Fruit fly (Drosophila melanogaster) whole organism, embryonic: Measurements from ENCODE around the gene sicily.
A peak's percentile ranks its signal among the peaks of the same experiment; 100 is the strongest.

Experiments used
- CG10274 ChIP-seq: fragments of 200-800 bp; sonication (Bioruptor generic); optimal IDR thresholded peaks from 3 replicates; lab custom pipeline; 2017; ENCODE audit warnings: missing biosample characterization, mild to moderate bottlenecking, missing genetic modification characterization
- CG11456 ChIP-seq: fragments of 200-800 bp; sonication (Bioruptor generic); IDR thresholded peaks from 3 replicates; pipeline ENCODE4 v1.3.6; 2022; ENCODE audit warnings: missing biosample characterization, missing genetic modification characterization
- CG11696 ChIP-seq: fragments of 200-800 bp; sonication (Bioruptor generic); IDR thresholded peaks from 2 replicates; pipeline ENCODE4 v1.3.6; 2022; ENCODE audit warnings: missing biosample characterization, missing genetic modification characterization
- CG13624 ChIP-seq: fragments of 200-800 bp; sonication (Bioruptor generic); optimal IDR thresholded peaks from 2 replicates; lab custom pipeline; 2016; ENCODE audit warnings: missing biosample characterization, missing genetic modification characterization
- CG15696 ChIP-seq: fragments of 200-800 bp; sonication (Bioruptor generic); optimal IDR thresholded peaks from 2 replicates; lab custom pipeline; 2019; ENCODE audit warnings: missing biosample characterization, mild to moderate bottlenecking, missing genetic modification characterization, moderate library complexity
- CG1603 ChIP-seq: fragments of 200-800 bp; sonication (Bioruptor generic); optimal IDR thresholded peaks from 2 replicates; lab custom pipeline; 2019; ENCODE audit warnings: missing biosample characterization, mild to moderate bottlenecking, missing genetic modification characterization, moderate library complexity
- CG2199 ChIP-seq: fragments of 200-800 bp; sonication (Bioruptor generic); IDR thresholded peaks from 3 replicates; pipeline ENCODE4 v1.3.6; 2022; ENCODE audit warnings: missing biosample characterization, missing genetic modification characterization
- CG3065 ChIP-seq: fragments of 200-800 bp; sonication (Bioruptor generic); optimal IDR thresholded peaks from 2 replicates; lab custom pipeline; 2016; ENCODE audit warnings: missing biosample characterization, missing genetic modification characterization
- CG32532 ChIP-seq: fragments of 200-800 bp; sonication (Bioruptor generic); IDR thresholded peaks from 2 replicates; pipeline ENCODE4 v1.3.6; 2022; ENCODE audit warnings: missing biosample characterization, missing genetic modification characterization
- CG3407 ChIP-seq: fragments of 200-800 bp; sonication (Bioruptor generic); optimal IDR thresholded peaks from 2 replicates; lab custom pipeline; 2018; ENCODE audit warnings: missing biosample characterization, mild to moderate bottlenecking, missing genetic modification characterization
- CG3847 ChIP-seq: fragments of 200-800 bp; sonication (Bioruptor generic); IDR thresholded peaks from 2 replicates; pipeline ENCODE4 v1.3.6; 2022; ENCODE audit warnings: missing biosample characterization, missing genetic modification characterization
- CG4282 ChIP-seq: fragments of 200-800 bp; sonication (Bioruptor generic); optimal IDR thresholded peaks from 2 replicates; lab custom pipeline; 2016; ENCODE audit warnings: missing biosample characterization, missing genetic modification characterization
- CG4617 ChIP-seq: fragments of 200-800 bp; sonication (Bioruptor generic); optimal IDR thresholded peaks from 3 replicates; lab custom pipeline; 2016; ENCODE audit warnings: missing biosample characterization, missing genetic modification characterization, borderline replicate concordance
- CG4730 ChIP-seq: fragments of 200-800 bp; sonication (Bioruptor generic); IDR thresholded peaks from 2 replicates; pipeline ENCODE4 v1.3.6; 2022; ENCODE audit warnings: missing biosample characterization, missing genetic modification characterization
- CG4854 ChIP-seq: fragments of 200-800 bp; sonication (Bioruptor generic); optimal IDR thresholded peaks from 2 replicates; lab custom pipeline; 2016; ENCODE audit warnings: missing biosample characterization, missing genetic modification characterization, inconsistent platforms
- CG6765 ChIP-seq: fragments of 200-800 bp; sonication (Bioruptor generic); optimal IDR thresholded peaks from 3 replicates; lab custom pipeline; 2017; ENCODE audit warnings: missing biosample characterization, mild to moderate bottlenecking, missing genetic modification characterization
- CG7963 ChIP-seq: fragments of 200-800 bp; sonication (Bioruptor generic); IDR thresholded peaks from 3 replicates; pipeline ENCODE4 v1.3.6; 2022; ENCODE audit warnings: missing biosample characterization, missing genetic modification characterization; ENCODE audit not compliant: partially characterized antibody
- CG8359 ChIP-seq: fragments of 200-800 bp; sonication (Bioruptor generic); optimal IDR thresholded peaks from 2 replicates; lab custom pipeline; 2017; ENCODE audit warnings: missing biosample characterization, mild to moderate bottlenecking, missing genetic modification characterization, borderline replicate concordance
- CkIIα-i1 ChIP-seq: fragments of 200-800 bp; sonication (Bioruptor generic); IDR thresholded peaks from 2 replicates; pipeline ENCODE4 v1.3.6; 2022; ENCODE audit warnings: missing biosample characterization, missing genetic modification characterization
- D19B ChIP-seq: fragments of 200-800 bp; sonication (Bioruptor generic); optimal IDR thresholded peaks from 2 replicates; lab custom pipeline; 2017; ENCODE audit warnings: missing biosample characterization, mild to moderate bottlenecking, missing genetic modification characterization
- Dfd ChIP-seq, 2 experiments: fragments of >200 bp; optimal IDR thresholded peaks; 2 replicates each; lab custom pipeline; 2017; ENCODE audit warnings: missing biosample characterization in 2 of 2, missing genetic modification characterization in 2 of 2
- Dref ChIP-seq: fragments of 200-800 bp; sonication (Bioruptor generic); IDR thresholded peaks from 2 replicates; pipeline ENCODE4 v1.3.6; 2022; ENCODE audit warnings: missing biosample characterization, missing genetic modification characterization
- GATAe ChIP-seq: fragments of 200-800 bp; sonication (Bioruptor generic); conservative IDR thresholded peaks from 2 replicates; pipeline ENCODE4 v1.3.6; 2022; ENCODE audit warnings: missing biosample characterization, missing genetic modification characterization
- HmgZ ChIP-seq: fragments of 200-800 bp; sonication (Bioruptor generic); optimal IDR thresholded peaks from 2 replicates; lab custom pipeline; 2018; ENCODE audit warnings: missing biosample characterization, mild to moderate bottlenecking, missing genetic modification characterization
- MESR4 ChIP-seq: fragments of 200-800 bp; sonication (Bioruptor generic); optimal IDR thresholded peaks from 2 replicates; lab custom pipeline; 2018; ENCODE audit warnings: missing biosample characterization, mild to moderate bottlenecking, missing genetic modification characterization, moderate library complexity
- Nf-YB ChIP-seq: fragments of 200-800 bp; sonication (Bioruptor generic); optimal IDR thresholded peaks from 3 replicates; lab custom pipeline; 2019; ENCODE audit warnings: missing biosample characterization, mild to moderate bottlenecking, missing genetic modification characterization, moderate library complexity
- Six4 ChIP-seq: fragments of 200-800 bp; sonication (Bioruptor generic); optimal IDR thresholded peaks from 2 replicates; lab custom pipeline; 2016; ENCODE audit warnings: missing biosample characterization, missing genetic modification characterization
- Stat92E ChIP-seq, 3 experiments: fragments of >200 bp in 2 of 3; fragments of 200-800 bp in 1 of 3; sonication (Bioruptor generic) in 1 of 3; optimal IDR thresholded peaks; 2 replicates each; lab custom pipeline; 2017 to 2019; ENCODE audit warnings: missing biosample characterization in 3 of 3, missing genetic modification characterization in 3 of 3, mild to moderate bottlenecking in 1 of 3, moderate library complexity in 1 of 3
- Tbp ChIP-seq: fragments of >200 bp; optimal IDR thresholded peaks from 2 replicates; lab custom pipeline; 2018; ENCODE audit warnings: missing biosample characterization, missing genetic modification characterization
- Usf ChIP-seq: fragments of 200-800 bp; sonication (Bioruptor generic); optimal IDR thresholded peaks from 2 replicates; lab custom pipeline; 2017; ENCODE audit warnings: missing genotype, missing biosample characterization, missing genetic modification characterization
- Xbp1 ChIP-seq: fragments of 200-800 bp; sonication (Bioruptor generic); optimal IDR thresholded peaks from 3 replicates; lab custom pipeline; 2016; ENCODE audit warnings: missing biosample characterization, mild to moderate bottlenecking, missing genetic modification characterization
- YL-1 ChIP-seq: fragments of 200-800 bp; sonication (Bioruptor generic); optimal IDR thresholded peaks from 3 replicates; lab custom pipeline; 2017; ENCODE audit warnings: missing biosample characterization, mild to moderate bottlenecking, missing genetic modification characterization
- ap ChIP-seq: fragments of 200-800 bp; sonication (Bioruptor generic); IDR thresholded peaks from 2 replicates; pipeline ENCODE4 v1.3.6; 2022; ENCODE audit warnings: missing biosample characterization, missing genetic modification characterization
- ara ChIP-seq: fragments of 200-800 bp; sonication (Bioruptor generic); IDR thresholded peaks from 2 replicates; pipeline ENCODE4 v1.3.6; 2022; ENCODE audit warnings: missing biosample characterization, missing genetic modification characterization
- bcd ChIP-seq: fragments of 200-800 bp; sonication (Bioruptor generic); optimal IDR thresholded peaks from 2 replicates; lab custom pipeline; 2017; ENCODE audit warnings: missing biosample characterization, mild to moderate bottlenecking, missing genetic modification characterization
- crc ChIP-seq: fragments of 200-800 bp; sonication (Bioruptor generic); optimal IDR thresholded peaks from 2 replicates; lab custom pipeline; 2016; ENCODE audit warnings: missing biosample characterization, missing genetic modification characterization
- dpn ChIP-seq, 2 experiments: fragments of 200-800 bp; sonication (Bioruptor generic); optimal IDR thresholded peaks; 3 replicates each; lab custom pipeline; 2016; ENCODE audit warnings: missing biosample characterization in 2 of 2, missing genetic modification characterization in 2 of 2
- fru ChIP-seq: fragments of >200 bp; optimal IDR thresholded peaks from 2 replicates; lab custom pipeline; 2017
- gcm2 ChIP-seq: fragments of 200-800 bp; sonication (Bioruptor generic); optimal IDR thresholded peaks from 2 replicates; lab custom pipeline; 2016; ENCODE audit warnings: missing biosample characterization, missing genetic modification characterization
- gsb ChIP-seq: fragments of 200-800 bp; sonication (Bioruptor generic); IDR thresholded peaks from 2 replicates; pipeline ENCODE4 v1.3.6; 2022; ENCODE audit warnings: missing biosample characterization, missing genetic modification characterization
- h ChIP-seq: fragments of >200 bp; optimal IDR thresholded peaks from 2 replicates; lab custom pipeline; 2017
- her ChIP-seq: fragments of 200-800 bp; sonication (Bioruptor generic); optimal IDR thresholded peaks from 2 replicates; lab custom pipeline; 2016; ENCODE audit warnings: missing biosample characterization, missing genetic modification characterization
- lilli ChIP-seq: fragments of 200-800 bp; sonication (Bioruptor generic); optimal IDR thresholded peaks from 3 replicates; lab custom pipeline; 2016; ENCODE audit warnings: missing biosample characterization, missing genetic modification characterization
- lov ChIP-seq, 2 experiments: fragments of 200-800 bp in 1 of 2; fragments of >200 bp in 1 of 2; sonication (Bioruptor generic) in 1 of 2; IDR thresholded peaks in 1 of 2; optimal IDR thresholded peaks in 1 of 2; 2 replicates in 1 of 2; 3 replicates in 1 of 2; pipeline versions ENCODE4 v1.3.6 to Lab custom; 2017 to 2022; ENCODE audit warnings: missing biosample characterization in 1 of 2, missing genetic modification characterization in 1 of 2
- p53 ChIP-seq: fragments of 200-800 bp; sonication (Bioruptor generic); optimal IDR thresholded peaks from 2 replicates; lab custom pipeline; 2016; ENCODE audit warnings: missing biosample characterization, missing genetic modification characterization
- prd ChIP-seq, 3 experiments: fragments of >200 bp in 2 of 3; fragments of 200-800 bp in 1 of 3; sonication (Bioruptor generic) in 1 of 3; optimal IDR thresholded peaks in 2 of 3; IDR thresholded peaks in 1 of 3; 2 replicates in 2 of 3; 3 replicates in 1 of 3; pipeline versions ENCODE4 v1.3.6 to Lab custom; 2017 to 2022; ENCODE audit warnings: missing biosample characterization in 1 of 3, missing genetic modification characterization in 1 of 3
- sens ChIP-seq: fragments of 200-800 bp; sonication (Bioruptor generic); peaks from one replicate; lab custom pipeline; 2016; ENCODE audit warnings: missing biosample characterization, missing genetic modification characterization
- tin ChIP-seq: fragments of 200-800 bp; sonication (Bioruptor generic); optimal IDR thresholded peaks from 3 replicates; lab custom pipeline; 2016; ENCODE audit warnings: missing biosample characterization, missing genetic modification characterization
- toy ChIP-seq: fragments of 200-800 bp; sonication (Bioruptor generic); IDR thresholded peaks from 2 replicates; pipeline ENCODE4 v1.3.6; 2022; ENCODE audit warnings: missing biosample characterization, missing genetic modification characterization
- vnd ChIP-seq: fragments of 200-800 bp; sonication (Bioruptor generic); IDR thresholded peaks from 3 replicates; pipeline ENCODE4 v1.3.6; 2022; ENCODE audit warnings: missing biosample characterization, missing genetic modification characterization; ENCODE audit not compliant: partially characterized antibody

The sicily gene

DNA sequence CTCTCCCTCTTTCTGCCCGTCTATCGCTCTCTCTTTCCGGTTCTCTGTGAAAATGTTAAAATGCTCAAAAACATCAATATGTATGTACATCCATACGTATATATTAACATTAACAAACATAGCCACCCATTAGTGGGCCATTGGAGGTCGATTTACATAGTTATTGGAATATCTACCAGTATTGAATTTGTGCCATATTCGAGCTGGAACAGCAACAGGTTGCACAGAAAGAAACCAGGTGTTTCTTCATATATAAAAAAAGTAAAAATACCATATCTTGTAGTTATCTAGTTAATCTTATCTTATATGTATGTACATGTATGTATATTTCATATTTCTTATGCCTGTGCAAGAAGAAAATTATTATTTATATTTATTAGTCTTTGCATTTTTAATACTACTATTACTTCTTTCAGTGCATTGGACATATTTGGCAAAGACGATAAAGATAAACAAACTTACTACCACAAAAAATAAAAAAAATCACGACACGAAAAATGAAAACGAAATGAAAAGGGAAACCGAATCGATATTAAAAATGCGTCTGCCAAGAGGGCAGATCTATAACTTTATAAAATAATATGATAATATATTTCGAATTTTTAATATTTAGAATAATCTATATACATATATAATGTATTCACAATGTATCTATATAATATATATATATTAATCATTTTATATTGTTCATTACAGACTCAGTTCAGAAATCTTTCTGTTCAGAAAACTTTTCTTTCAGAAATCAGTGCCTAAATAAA is 42.8 kb upstream of the sicily start (continued):
- TF ChIP-seq CG6765 (GFP tag; lab: Kevin White, UChicago) (no peak), gsb (GFP tag; lab: Robert Waterston, UW) (no peak), CG10274 (GFP tag; lab: Kevin White, UChicago) (no peak), toy (GFP tag; lab: Robert Waterston, UW) (no peak), CG3407 (GFP tag; lab: Kevin White, UChicago) (no peak), CG32532 (0 out of 2 replicates have a peak, but pooled peaks have one; percentile 8), Dfd (GFP tag; optimal IDR thresholded peaks at IDR 0.05; lab: Kevin White, UChicago) (no peak), Dref (GFP tag; lab: Robert Waterston, UW) (no peak), CG11696 (GFP tag; lab: Robert Waterston, UW) (no peak), fru (no peak), sens (GFP tag; lab: Kevin White, UChicago) (peak; percentile 18), HmgZ (no peak), CG3847 (GFP tag; lab: Robert Waterston, UW) (no peak), CG7963 (GFP tag; lab: Robert Waterston, UW) (no peak), prd (optimal IDR thresholded peaks at IDR 0.05; lab: Kevin White, UChicago) (no peak), prd (GFP tag; IDR thresholded peaks at IDR 0.05; lab: Robert Waterston, UW) (peak; percentile 38; the same call in 2 of the 3 replicates), MESR4 (GFP tag; lab: Kevin White, UChicago) (no peak), CG4282 (GFP tag; lab: Kevin White, UChicago) (no peak), D19B (GFP tag; lab: Kevin White, UChicago) (no peak), vnd (GFP tag; lab: Robert Waterston, UW) (no peak), Stat92E (GFP tag; optimal IDR thresholded peaks at IDR 0.05; lab: Kevin White, UChicago) (no peak), p53 (GFP tag; lab: Kevin White, UChicago) (no peak), lov (optimal IDR thresholded peaks at IDR 0.05; lab: Kevin White, UChicago) (no peak), lov (GFP tag; IDR thresholded peaks at IDR 0.05; lab: Robert Waterston, UW) (no peak), tin (GFP tag; lab: Kevin White, UChicago) (peak; percentile 4), crc (GFP tag; lab: Kevin White, UChicago) (no peak), her (no peak), CG2199 (GFP tag; lab: Robert Waterston, UW) (0 out of 3 replicates have a peak, but pooled peaks have one; percentile 19), CG11456 (GFP tag; lab: Robert Waterston, UW) (no peak), ara (GFP tag; lab: Robert Waterston, UW) (no peak), CG13624 (no peak), CG8359 (GFP tag; lab: Kevin White, UChicago) (no peak), CG3065 (GFP tag; lab: Kevin White, UChicago) (no peak), CG1603 (tag; lab: Kevin White, UChicago) (no peak), ap (GFP tag; lab: Robert Waterston, UW) (peak; percentile 44; the same call in 1 of the 2 replicates), Six4 (GFP tag; lab: Kevin White, UChicago) (no peak), Usf (GFP tag; lab: Kevin White, UChicago) (no peak), bcd (GFP tag; lab: Kevin White, UChicago) (peak; percentile 8), Nf-YB (peak; percentile 15), lilli (GFP tag; lab: Kevin White, UChicago) (no peak), CG4730 (GFP tag; lab: Robert Waterston, UW) (no peak), GATAe (GFP tag; lab: Robert Waterston, UW) (no peak), gcm2 (no peak), dpn (GFP tag; optimal IDR thresholded peaks at IDR 0.05; lab: Kevin White, UChicago) (peak in 1 of 2 experiments; percentile 27), CG15696 (no peak), YL-1 (GFP tag; lab: Kevin White, UChicago) (no peak), Xbp1 (GFP tag; lab: Kevin White, UChicago) (peak; percentile 39), Tbp (GFP tag; lab: Kevin White, UChicago) (no peak), CG4854 (GFP tag; lab: Kevin White, UChicago) (no peak), h (lab: Kevin White, UChicago) (no peak), CG4617 (GFP tag; lab: Kevin White, UChicago) (no peak), CkIIα-i1 (GFP tag; lab: Robert Waterston, UW) (no peak)
